Worm (Caenorhabditis elegans) whole organism, late embryonic: ENCODE measurements around the gene nspa-9.
A peak's percentile ranks its signal among the peaks of the same experiment; 100 is the strongest.

Experiments used
- C08G9.2 ChIP-seq: sonication (generic microtip); optimal IDR thresholded peaks from 2 replicates; lab custom pipeline; 2016; ENCODE audit warnings: mild to moderate bottlenecking, missing genetic modification characterization, moderate library complexity, missing compliant biosample characterization
- C38D4.7 ChIP-seq: fragments of 200-800 bp; sonication (Bioruptor generic); optimal IDR thresholded peaks from 2 replicates; lab custom pipeline; 2018; ENCODE audit warnings: mild to moderate bottlenecking, missing genetic modification characterization, moderate library complexity, missing compliant biosample characterization
- K02D7.2 ChIP-seq: sonication (generic microtip); optimal IDR thresholded peaks from 2 replicates; lab custom pipeline; 2017; ENCODE audit warnings: mild to moderate bottlenecking, missing genetic modification characterization, missing compliant biosample characterization
- Y22D7AL.16 ChIP-seq: sonication (generic microtip); optimal IDR thresholded peaks from 2 replicates; lab custom pipeline; 2016; ENCODE audit warnings: missing genetic modification characterization, missing compliant biosample characterization
- ceh-14 ChIP-seq: sonication (generic microtip); optimal IDR thresholded peaks from 2 replicates; lab custom pipeline; 2016; ENCODE audit warnings: missing genotype, missing genetic modification characterization, missing compliant biosample characterization
- ceh-18 ChIP-seq: sonication (generic microtip); optimal IDR thresholded peaks from 2 replicates; lab custom pipeline; 2016; ENCODE audit warnings: missing genetic modification characterization, missing compliant biosample characterization
- ceh-24 ChIP-seq: sonication (generic microtip); optimal IDR thresholded peaks from 2 replicates; lab custom pipeline; 2016; ENCODE audit warnings: mild to moderate bottlenecking, missing genetic modification characterization, missing compliant biosample characterization
- ceh-30 ChIP-seq: fragments of 150-350 bp; optimal IDR thresholded peaks from 2 replicates; lab custom pipeline; 2014; ENCODE audit warnings: missing biosample characterization, missing genetic modification characterization
- ceh-31 ChIP-seq: sonication (generic microtip); optimal IDR thresholded peaks from 2 replicates; lab custom pipeline; 2016; ENCODE audit warnings: missing genetic modification characterization, missing compliant biosample characterization
- ceh-34 ChIP-seq: sonication (generic microtip); optimal IDR thresholded peaks from 2 replicates; lab custom pipeline; 2016; ENCODE audit warnings: mild to moderate bottlenecking, missing genetic modification characterization, missing compliant biosample characterization
- ceh-45 ChIP-seq: fragments of 200-800 bp; sonication (Bioruptor generic); IDR thresholded peaks from 2 replicates; pipeline ENCODE4 v1.3.6; 2022; ENCODE audit warnings: missing genetic modification reagents, missing genetic modification characterization, missing compliant biosample characterization
- elt-4 ChIP-seq: sonication (generic microtip); optimal IDR thresholded peaks from 2 replicates; lab custom pipeline; 2016; ENCODE audit warnings: missing genetic modification characterization, missing compliant biosample characterization
- ets-4 ChIP-seq: sonication (generic microtip); optimal IDR thresholded peaks from 2 replicates; lab custom pipeline; 2016; ENCODE audit warnings: missing genetic modification characterization, missing compliant biosample characterization
- eyg-1 ChIP-seq: sonication (generic microtip); optimal IDR thresholded peaks from 2 replicates; lab custom pipeline; 2016; ENCODE audit warnings: missing genotype, missing genetic modification characterization, missing compliant biosample characterization
- fax-1 ChIP-seq: sonication (generic microtip); optimal IDR thresholded peaks from 2 replicates; lab custom pipeline; 2016; ENCODE audit warnings: missing genotype, missing genetic modification characterization, missing compliant biosample characterization
- fkh-6 ChIP-seq: sonication (generic microtip); optimal IDR thresholded peaks from 2 replicates; lab custom pipeline; 2016; ENCODE audit warnings: missing genetic modification characterization, missing compliant biosample characterization
- gmeb-2 ChIP-seq: sonication (generic microtip); optimal IDR thresholded peaks from 2 replicates; lab custom pipeline; 2016; ENCODE audit warnings: missing genetic modification characterization, inconsistent platforms, missing compliant biosample characterization
- hlh-13 ChIP-seq: fragments of 200-800 bp; sonication (Bioruptor generic); optimal IDR thresholded peaks from 2 replicates; lab custom pipeline; 2018; ENCODE audit warnings: mild to moderate bottlenecking, missing genetic modification characterization, missing compliant biosample characterization
- hlh-6 ChIP-seq: sonication (generic microtip); optimal IDR thresholded peaks from 2 replicates; lab custom pipeline; 2016; ENCODE audit warnings: missing genotype, missing genetic modification characterization, missing compliant biosample characterization
- hlh-8 ChIP-seq: sonication (generic microtip); optimal IDR thresholded peaks from 2 replicates; lab custom pipeline; 2016; ENCODE audit warnings: missing genotype, missing genetic modification characterization, missing compliant biosample characterization
- lim-6 ChIP-seq: sonication (generic microtip); optimal IDR thresholded peaks from 2 replicates; lab custom pipeline; 2016; ENCODE audit warnings: missing genetic modification characterization, missing compliant biosample characterization
- madf-2 ChIP-seq: sonication (generic microtip); optimal IDR thresholded peaks from 2 replicates; lab custom pipeline; 2017; ENCODE audit warnings: missing genetic modification characterization, missing compliant biosample characterization
- nhr-232 ChIP-seq: sonication (generic microtip); optimal IDR thresholded peaks from 2 replicates; lab custom pipeline; 2016; ENCODE audit warnings: missing genetic modification characterization, missing compliant biosample characterization
- npax-4 ChIP-seq: sonication (generic microtip); optimal IDR thresholded peaks from 2 replicates; lab custom pipeline; 2016; ENCODE audit warnings: missing genetic modification characterization, missing compliant biosample characterization
- odd-2 ChIP-seq: sonication (generic microtip); optimal IDR thresholded peaks from 2 replicates; lab custom pipeline; 2017; ENCODE audit warnings: antibody characterized with exemption, mild to moderate bottlenecking, missing genetic modification characterization, missing compliant biosample characterization
- pha-2 ChIP-seq: sonication (generic microtip); optimal IDR thresholded peaks from 2 replicates; lab custom pipeline; 2017; ENCODE audit warnings: mild to moderate bottlenecking, missing genetic modification characterization, missing compliant biosample characterization
- pqm-1 ChIP-seq: sonication (generic microtip); optimal IDR thresholded peaks from 2 replicates; lab custom pipeline; 2016; ENCODE audit warnings: missing genetic modification characterization, missing compliant biosample characterization
- rnt-1 ChIP-seq: sonication (generic microtip); optimal IDR thresholded peaks from 2 replicates; lab custom pipeline; 2016; ENCODE audit warnings: missing genetic modification characterization, missing compliant biosample characterization
- sdc-2 ChIP-seq: sonication (generic microtip); optimal IDR thresholded peaks from 2 replicates; lab custom pipeline; 2016; ENCODE audit warnings: missing genotype, missing genetic modification characterization, missing compliant biosample characterization
- syd-9 ChIP-seq: sonication (generic microtip); optimal IDR thresholded peaks from 2 replicates; lab custom pipeline; 2016; ENCODE audit warnings: mild to moderate bottlenecking, missing genetic modification characterization, moderate library complexity, missing compliant biosample characterization
- unc-42 ChIP-seq: sonication (generic microtip); optimal IDR thresholded peaks from 2 replicates; lab custom pipeline; 2016; ENCODE audit warnings: missing genotype, missing genetic modification characterization, missing compliant biosample characterization
- unc-55 ChIP-seq: sonication (generic microtip); optimal IDR thresholded peaks from 2 replicates; lab custom pipeline; 2017; ENCODE audit warnings: missing biosample characterization, missing genetic modification reagents, missing genetic modification characterization
- unc-86 ChIP-seq: sonication (generic microtip); optimal IDR thresholded peaks from 2 replicates; lab custom pipeline; 2016; ENCODE audit warnings: missing genetic modification characterization, missing compliant biosample characterization
- zip-5 ChIP-seq: sonication (generic microtip); optimal IDR thresholded peaks from 2 replicates; lab custom pipeline; 2016; ENCODE audit warnings: missing genetic modification characterization, missing compliant biosample characterization
- ztf-16 ChIP-seq: sonication (generic microtip); optimal IDR thresholded peaks from 2 replicates; lab custom pipeline; 2017; ENCODE audit warnings: missing genetic modification characterization, missing compliant biosample characterization

The nspa-9 gene

DNA sequence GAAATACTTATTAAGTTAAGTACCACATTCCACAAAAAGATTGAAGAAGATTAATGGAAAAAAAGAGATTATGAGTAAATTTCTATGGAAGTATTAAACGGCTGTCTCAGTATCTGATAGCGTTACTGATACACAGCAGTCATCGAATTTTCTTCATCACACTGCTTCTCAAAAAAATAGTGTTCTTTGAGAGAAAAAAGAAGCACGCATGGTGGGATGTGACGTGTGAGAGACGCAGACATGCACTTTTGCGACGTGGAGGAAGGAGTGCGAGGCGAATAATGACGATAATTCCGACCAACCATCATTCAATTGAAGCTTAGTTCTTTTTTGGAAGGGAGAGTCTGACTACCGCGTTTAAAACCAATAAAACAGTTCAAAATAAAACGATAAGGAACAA lies 28.6 kb upstream of the nspa-9 start, which contains the start of gene C44C10.11:
Gene C44C10.11 (minus strand): TSS at position 115 of the 400 bp plus-strand sequence.
- TF ChIP-seq elt-4 (tag; lab: Kevin White, UChicago): no peak
- TF ChIP-seq unc-42 (tag; lab: Kevin White, UChicago): peak; percentile 11

DNA sequence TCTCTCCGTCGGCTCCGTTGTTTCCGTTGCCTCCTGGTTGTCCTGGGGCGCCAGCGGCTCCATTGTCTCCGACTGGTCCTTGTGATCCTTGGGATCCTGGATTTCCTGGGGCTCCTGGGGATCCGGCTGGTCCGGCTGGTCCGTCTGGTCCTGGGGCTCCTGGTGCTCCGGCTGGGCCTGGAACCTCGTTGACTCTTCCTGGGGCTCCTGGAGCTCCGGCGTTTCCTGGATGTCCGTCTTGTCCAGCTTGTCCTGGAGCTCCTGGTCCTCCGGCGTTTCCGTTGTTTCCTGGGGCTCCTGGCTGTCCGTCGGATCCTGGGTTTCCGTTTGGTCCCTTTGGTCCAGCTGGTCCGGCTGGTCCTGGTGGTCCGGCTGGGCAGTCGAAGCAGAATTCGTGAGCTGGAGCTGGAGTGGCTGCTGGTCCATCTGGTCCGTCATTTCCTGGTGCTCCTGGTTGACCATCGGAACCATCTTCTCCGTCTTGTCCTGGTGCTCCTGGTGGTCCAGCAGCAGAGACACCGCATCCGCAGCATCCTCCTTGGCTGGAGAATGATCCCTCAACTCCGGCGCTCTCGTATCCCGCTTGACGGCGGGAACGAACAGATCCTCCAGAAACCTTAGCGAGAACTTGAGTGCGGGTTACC lies 27.3 kb upstream of the nspa-9 start:
- TF ChIP-seq nhr-232 (tag; lab: Kevin White, UChicago) (no peak), eyg-1 (no peak), npax-4 (no peak), elt-4 (tag; lab: Kevin White, UChicago) (peak; percentile 69), ceh-45 (GFP tag; lab: Robert Waterston, UW) (0 out of 2 replicates have a peak, but pooled peaks have one; percentile 14), unc-86 (tag; lab: Kevin White, UChicago) (no peak)

DNA sequence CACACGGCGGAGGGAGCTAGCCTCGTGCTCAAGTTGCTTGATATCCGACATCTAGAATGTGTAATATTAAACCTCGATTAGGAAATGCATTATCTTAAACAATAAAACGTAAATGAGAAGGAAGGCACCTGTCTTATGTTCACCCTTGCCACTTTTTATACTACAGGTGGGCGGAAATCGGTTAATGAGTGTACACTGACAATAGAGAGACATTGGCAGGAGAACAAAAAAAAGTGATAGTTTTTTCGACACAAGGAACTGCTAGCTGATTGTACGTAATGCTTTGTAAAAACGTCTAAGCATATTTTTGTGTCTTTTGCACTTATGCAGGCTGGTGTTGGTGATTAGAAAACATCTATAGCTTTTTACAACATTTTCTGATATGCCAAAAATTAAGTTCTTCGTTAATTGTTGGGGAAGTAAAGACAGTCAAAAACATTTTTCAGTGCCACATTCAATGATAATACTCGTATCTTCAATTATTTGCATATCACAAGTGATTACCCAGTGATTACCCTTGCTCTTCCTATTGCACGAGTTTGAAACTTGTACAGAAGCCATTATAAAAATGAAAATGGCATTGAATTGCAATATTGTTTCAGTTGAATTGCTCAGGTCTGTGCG lies 26.5 kb upstream of the nspa-9 start, which contains the start of gene col-180:
Gene col-180 (minus strand): TSS at position 51 of the 624 bp plus-strand sequence.
- no peak for TF ChIP-seq unc-55 (GFP tag; lab: Kevin White, UChicago)
- no peak for TF ChIP-seq pqm-1 (tag; lab: Kevin White, UChicago)
- TF ChIP-seq ceh-45 (GFP tag; lab: Robert Waterston, UW): no peak
- no peak for TF ChIP-seq ets-4 (tag; lab: Kevin White, UChicago)
- TF ChIP-seq ceh-14 (tag; lab: Kevin White, UChicago): no peak
- no peak for TF ChIP-seq odd-2
- TF ChIP-seq hlh-13 (GFP tag; lab: Kevin White, UChicago): no peak

DNA sequence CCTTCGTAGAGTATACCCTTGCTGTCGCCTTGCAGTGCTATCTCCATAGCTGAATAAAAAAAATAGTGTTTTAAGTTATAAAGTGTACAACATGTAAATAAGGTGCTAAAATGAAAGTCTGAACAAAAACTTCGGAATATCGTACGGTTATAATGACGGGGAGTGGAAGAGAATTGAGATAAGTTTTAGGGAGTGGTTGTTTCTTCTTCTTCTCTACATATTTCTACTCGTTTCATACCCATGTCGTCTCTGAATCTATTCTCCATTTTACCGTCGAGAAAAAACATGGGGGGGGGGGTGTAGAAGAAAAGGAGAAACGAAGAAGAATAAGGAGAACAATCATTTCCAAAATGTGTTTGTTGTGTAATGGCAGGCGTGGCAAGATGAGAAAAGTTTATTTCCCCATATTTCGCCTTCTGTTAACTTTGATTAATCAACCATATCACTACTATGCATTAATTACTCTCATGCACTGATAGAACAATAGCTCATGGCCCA lies 22.3 kb upstream of the nspa-9 start, which contains the start of gene C44C10.9:
Gene C44C10.9 (minus strand): TSS at position 51 of the 498 bp plus-strand sequence.
- TF ChIP-seq ceh-30 (tag; lab: Kevin White, UChicago) (no peak), Y22D7AL.16 (no peak), sdc-2 (tag; lab: Kevin White, UChicago) (no peak), lim-6 (tag; lab: Kevin White, UChicago) (no peak), hlh-6 (tag; lab: Kevin White, UChicago) (no peak), K02D7.2 (no peak), madf-2 (tag; lab: Kevin White, UChicago) (no peak), ceh-24 (tag; lab: Kevin White, UChicago) (no peak), gmeb-2 (tag; lab: Kevin White, UChicago) (no peak), syd-9 (tag; lab: Kevin White, UChicago) (no peak)

DNA sequence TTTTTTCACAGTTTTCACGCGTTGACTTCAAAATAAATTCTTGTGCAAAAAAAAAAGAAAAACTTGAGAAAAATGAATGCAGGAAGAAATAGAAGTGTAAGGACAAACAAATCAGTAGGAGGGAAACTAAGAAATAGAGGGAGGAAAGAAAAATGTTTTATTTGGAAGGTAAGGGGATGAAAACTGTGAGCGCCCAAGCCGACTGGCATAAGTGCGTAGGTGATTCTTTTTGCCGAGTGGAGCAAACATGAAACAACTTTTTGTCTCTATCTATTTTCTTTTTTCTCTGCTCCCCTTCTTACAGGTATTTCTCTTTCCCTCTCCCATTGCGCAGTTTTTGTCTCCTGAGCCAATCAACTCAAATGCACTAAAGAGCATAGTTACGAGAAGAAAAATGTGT lies 20.1 kb upstream of the nspa-9 start:
- TF ChIP-seq ceh-34 (tag; lab: Kevin White, UChicago) (no peak), fkh-6 (tag; lab: Kevin White, UChicago) (no peak), ceh-18 (tag; lab: Kevin White, UChicago) (peak; percentile 14), fax-1 (tag; lab: Kevin White, UChicago) (no peak), nhr-232 (tag; lab: Kevin White, UChicago) (no peak), unc-55 (GFP tag; lab: Kevin White, UChicago) (no peak), hlh-8 (tag; lab: Kevin White, UChicago) (no peak), unc-42 (tag; lab: Kevin White, UChicago) (no peak)
- TF ChIP-seq, all 69 proteins: peak for 1

DNA sequence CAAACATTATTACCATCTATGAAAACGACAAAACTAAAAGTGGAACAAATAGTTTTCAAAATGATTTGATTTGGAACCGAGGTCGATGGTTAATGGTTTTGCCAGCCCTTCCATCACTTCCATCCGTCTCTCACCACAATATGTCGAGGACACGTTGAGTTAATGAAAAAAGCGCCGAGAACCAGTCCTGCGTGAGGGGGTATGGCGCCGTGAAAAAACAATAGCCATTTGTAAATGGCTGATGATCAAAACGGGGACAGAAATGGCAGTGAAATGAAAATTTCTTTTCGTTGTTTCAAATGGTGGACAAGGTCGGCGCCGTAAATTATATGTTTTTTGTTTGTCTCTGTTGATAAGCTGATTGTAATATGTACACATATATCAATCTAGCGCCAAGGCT lies 18.8 kb upstream of the nspa-9 start:
- TF ChIP-seq K02D7.2 (no peak), C08G9.2 (tag; lab: Kevin White, UChicago) (no peak), ceh-31 (no peak), syd-9 (tag; lab: Kevin White, UChicago) (no peak), ztf-16 (no peak), hlh-8 (tag; lab: Kevin White, UChicago) (no peak), C38D4.7 (GFP tag; lab: Kevin White, UChicago) (no peak), pha-2 (tag; lab: Kevin White, UChicago) (no peak), rnt-1 (tag; lab: Kevin White, UChicago) (no peak), hlh-6 (tag; lab: Kevin White, UChicago) (no peak), ceh-30 (tag; lab: Kevin White, UChicago) (no peak), nhr-232 (tag; lab: Kevin White, UChicago) (no peak), zip-5 (no peak), unc-42 (tag; lab: Kevin White, UChicago) (no peak)
